Fruit fly (Drosophila melanogaster) whole organism, prepupa: Measurements from ENCODE around the gene CG44098.

ENCODE experiments used
- CG11294 ChIP-seq: fragments of 200-800 bp; sonication (Bioruptor generic); IDR thresholded peaks from 2 replicates; pipeline ENCODE4 v1.3.6; 2022; ENCODE audit warnings: missing biosample characterization, missing genetic modification characterization
- CG8119 ChIP-seq: fragments of 200-800 bp; sonication (Bioruptor generic); IDR thresholded peaks from 3 replicates; pipeline ENCODE4 v1.3.6; 2022; ENCODE audit warnings: missing biosample characterization, missing genetic modification characterization
- Eip78C ChIP-seq: fragments of 200-800 bp; sonication (Bioruptor generic); peaks from one replicate; lab custom pipeline; 2016; ENCODE audit warnings: missing biosample characterization, missing genetic modification characterization
- Eip93F ChIP-seq: fragments of 200-800 bp; sonication (Bioruptor generic); optimal IDR thresholded peaks from 2 replicates; lab custom pipeline; 2016; ENCODE audit warnings: missing biosample characterization, mild to moderate bottlenecking, missing genetic modification characterization
- Smox ChIP-seq: fragments of 200-800 bp; sonication (Bioruptor generic); optimal IDR thresholded peaks from 3 replicates; lab custom pipeline; 2016; ENCODE audit warnings: missing biosample characterization, missing genetic modification characterization
- Sox102F ChIP-seq: fragments of 200-800 bp; sonication (Bioruptor generic); optimal IDR thresholded peaks from 2 replicates; lab custom pipeline; 2016; ENCODE audit warnings: missing biosample characterization, mild to moderate bottlenecking, missing genetic modification characterization
- Sox14 ChIP-seq: fragments of 200-800 bp; sonication (Bioruptor generic); optimal IDR thresholded peaks from 3 replicates; lab custom pipeline; 2016; ENCODE audit warnings: missing biosample characterization, missing genetic modification characterization
- achi ChIP-seq: fragments of 200-800 bp; sonication (Bioruptor generic); optimal IDR thresholded peaks from 3 replicates; lab custom pipeline; 2016; ENCODE audit warnings: missing biosample characterization, missing genetic modification characterization
- dac ChIP-seq: fragments of 200-800 bp; sonication (Bioruptor generic); optimal IDR thresholded peaks from 2 replicates; lab custom pipeline; 2017; ENCODE audit warnings: missing biosample characterization, mild to moderate bottlenecking, missing genetic modification characterization
- dsx ChIP-seq: fragments of 200-800 bp; optimal IDR thresholded peaks from 3 replicates; lab custom pipeline; 2019; ENCODE audit warnings: missing biosample characterization, mild to moderate bottlenecking, missing genetic modification characterization, moderate library complexity; ENCODE audit not compliant: poor library complexity, severe bottlenecking
- fkh ChIP-seq: fragments of 200-800 bp; sonication (Bioruptor generic); optimal IDR thresholded peaks from 3 replicates; lab custom pipeline; 2017; ENCODE audit warnings: missing biosample characterization, mild to moderate bottlenecking, missing genetic modification characterization, moderate library complexity
- pdm3 ChIP-seq: fragments of 200-800 bp; sonication (Bioruptor generic); optimal IDR thresholded peaks from 3 replicates; lab custom pipeline; 2016; ENCODE audit warnings: missing biosample characterization, missing genetic modification characterization
- ss ChIP-seq, 2 experiments: fragments of 200-800 bp; sonication (Bioruptor generic); optimal IDR thresholded peaks; 2 replicates in 1 of 2; 3 replicates in 1 of 2; lab custom pipeline; 2017 to 2018; ENCODE audit warnings: mild to moderate bottlenecking in 2 of 2, missing biosample characterization in 2 of 2, missing genetic modification characterization in 2 of 2, moderate library complexity in 1 of 2

- TF ChIP-seq fkh, result no peak
- no peak for TF ChIP-seq achi (GFP tag; lab: Kevin White, UChicago)
- TF ChIP-seq Sox102F (GFP tag; lab: Kevin White, UChicago), result no peak
- no peak for TF ChIP-seq dac (GFP tag; lab: Kevin White, UChicago)
- no peak for TF ChIP-seq dsx
- no peak for TF ChIP-seq pdm3 (GFP tag; lab: Kevin White, UChicago)
- TF ChIP-seq Eip78C, result no peak
- no peak for TF ChIP-seq Sox14
- TF ChIP-seq CG11294 (GFP tag; lab: Robert Waterston, UW), result no peak
- TF ChIP-seq CG8119 (GFP tag; lab: Robert Waterston, UW), result no peak
- TF ChIP-seq Eip93F (GFP tag; lab: Kevin White, UChicago), result no peak
- TF ChIP-seq Smox (GFP tag; lab: Kevin White, UChicago), result no peak
- TF ChIP-seq ss (GFP tag; optimal IDR thresholded peaks at IDR 0.05; lab: Kevin White, UChicago), result no peak
Measured at dm6 chr3R:4774953-4775352, 2.0 kb upstream of the CG44098 start, which contains the start of gene CG44088.
